Worm (Caenorhabditis elegans) whole organism, L3 larva: ENCODE data around the gene Y57G11C.52.
"Not testable (repeated sequence)": the region's sequence is repeated elsewhere in the genome, so short reads cannot be mapped to it uniquely, and the experiment has no call there.

Source experiments
- R02D3.7 ChIP-seq: fragments of 150-350 bp; optimal IDR thresholded peaks from 2 replicates; lab custom pipeline; 2014; ENCODE audit warnings: missing biosample characterization, missing genetic modification characterization
- ZK546.5 ChIP-seq: sonication (generic microtip); optimal IDR thresholded peaks from 2 replicates; lab custom pipeline; 2017; ENCODE audit warnings: missing biosample characterization, missing genetic modification characterization
- aly-2 ChIP-seq: fragments of 150-350 bp; optimal IDR thresholded peaks from 2 replicates; lab custom pipeline; 2014; ENCODE audit warnings: missing biosample characterization, missing genetic modification characterization
- ama-1 ChIP-seq: fragments of 150-350 bp; optimal IDR thresholded peaks from 2 replicates; lab custom pipeline; 2018
- ceh-16 ChIP-seq: sonication (generic microtip); optimal IDR thresholded peaks from 2 replicates; lab custom pipeline; 2017; ENCODE audit warnings: missing biosample characterization, missing genetic modification characterization
- ceh-28 ChIP-seq: fragments of 150-350 bp; optimal IDR thresholded peaks from 2 replicates; lab custom pipeline; 2014; ENCODE audit warnings: missing biosample characterization, missing genetic modification reagents, missing genetic modification characterization
- ceh-82 ChIP-seq: fragments of 150-350 bp; optimal IDR thresholded peaks from 2 replicates; lab custom pipeline; 2014; ENCODE audit warnings: missing biosample characterization, missing genetic modification characterization
- ceh-9 ChIP-seq: sonication (generic microtip); optimal IDR thresholded peaks from 2 replicates; lab custom pipeline; 2018; ENCODE audit warnings: missing biosample characterization, missing genetic modification characterization
- daf-12 ChIP-seq: fragments of 150-350 bp; optimal IDR thresholded peaks from 2 replicates; lab custom pipeline; 2014; ENCODE audit warnings: missing biosample characterization, missing genetic modification reagents, missing genetic modification characterization
- egl-27 ChIP-seq: sonication (generic microtip); optimal IDR thresholded peaks from 4 replicates; lab custom pipeline; 2017; ENCODE audit warnings: missing biosample characterization, missing genetic modification reagents, missing genetic modification characterization
- egl-5 ChIP-seq: fragments of 150-350 bp; optimal IDR thresholded peaks from 2 replicates; lab custom pipeline; 2017; ENCODE audit warnings: missing biosample characterization, missing genetic modification reagents, missing genetic modification characterization, inconsistent platforms
- elt-1 ChIP-seq: fragments of 150-350 bp; optimal IDR thresholded peaks from 2 replicates; lab custom pipeline; 2014; ENCODE audit warnings: missing biosample characterization, missing genetic modification characterization
- elt-2 ChIP-seq: sonication (generic microtip); optimal IDR thresholded peaks from 2 replicates; lab custom pipeline; 2016; ENCODE audit warnings: missing genetic modification reagents, mild to moderate bottlenecking, missing genetic modification characterization, missing compliant biosample characterization
- elt-3 ChIP-seq, 3 experiments: fragments of 150-350 bp in 1 of 3; sonication (generic microtip) in 2 of 3; optimal IDR thresholded peaks; 2 replicates in 2 of 3; 4 replicates in 1 of 3; lab custom pipeline; 2014 to 2017; ENCODE audit warnings: missing biosample characterization in 3 of 3, missing genetic modification characterization in 3 of 3
- fkh-10 ChIP-seq: sonication (generic microtip); optimal IDR thresholded peaks from 2 replicates; lab custom pipeline; 2017; ENCODE audit warnings: missing biosample characterization, missing genetic modification reagents, missing genetic modification characterization
- fkh-2 ChIP-seq: fragments of 150-350 bp; optimal IDR thresholded peaks from 2 replicates; lab custom pipeline; 2014; ENCODE audit warnings: missing biosample characterization, missing genetic modification reagents, missing genetic modification characterization
- hmg-11 ChIP-seq: sonication (generic microtip); optimal IDR thresholded peaks from 2 replicates; lab custom pipeline; 2016; ENCODE audit warnings: missing genetic modification characterization, missing compliant biosample characterization
- jun-1 ChIP-seq: fragments of 150-350 bp; optimal IDR thresholded peaks from 2 replicates; lab custom pipeline; 2014; ENCODE audit warnings: missing biosample characterization, missing genetic modification reagents, missing genetic modification characterization
- lin-15B ChIP-seq: fragments of 150-350 bp; optimal IDR thresholded peaks from 2 replicates; lab custom pipeline; 2014; ENCODE audit warnings: missing biosample characterization, missing genetic modification characterization
- lsy-12 ChIP-seq: sonication (generic microtip); optimal IDR thresholded peaks from 2 replicates; lab custom pipeline; 2016; ENCODE audit warnings: mild to moderate bottlenecking, missing genetic modification characterization, missing compliant biosample characterization
- mml-1 ChIP-seq: fragments of 150-350 bp; sonication (generic microtip); optimal IDR thresholded peaks from 3 replicates; lab custom pipeline; 2014; ENCODE audit warnings: missing biosample characterization, missing genetic modification characterization
- nfya-1 ChIP-seq: sonication (generic microtip); optimal IDR thresholded peaks from 2 replicates; lab custom pipeline; 2017; ENCODE audit warnings: missing genetic modification characterization, mild to moderate bottlenecking, missing compliant biosample characterization, antibody characterized with exemption, moderate library complexity; ENCODE audit not compliant: insufficient read depth
- nhr-11 ChIP-seq: fragments of 150-350 bp; optimal IDR thresholded peaks from 2 replicates; lab custom pipeline; 2014; ENCODE audit warnings: missing biosample characterization, missing genetic modification characterization
- nhr-12 ChIP-seq: fragments of 150-350 bp; optimal IDR thresholded peaks from 2 replicates; lab custom pipeline; 2014; ENCODE audit warnings: missing biosample characterization, missing genetic modification characterization
- nhr-25 ChIP-seq: sonication (generic microtip); optimal IDR thresholded peaks from 2 replicates; lab custom pipeline; 2017; ENCODE audit warnings: missing biosample characterization, missing genetic modification characterization
- nhr-43 ChIP-seq: sonication (generic microtip); optimal IDR thresholded peaks from 2 replicates; lab custom pipeline; 2016; ENCODE audit warnings: mild to moderate bottlenecking, missing genetic modification characterization, missing compliant biosample characterization; ENCODE audit not compliant: poor library complexity, severe bottlenecking
- nhr-67 ChIP-seq: fragments of 150-350 bp; optimal IDR thresholded peaks from 2 replicates; lab custom pipeline; 2014; ENCODE audit warnings: missing biosample characterization, missing genetic modification characterization
- nhr-76 ChIP-seq: fragments of 150-350 bp; sonication (generic microtip); optimal IDR thresholded peaks from 5 replicates; lab custom pipeline; 2014; ENCODE audit warnings: missing biosample characterization, missing genetic modification characterization
- nhr-77 ChIP-seq: fragments of 150-350 bp; optimal IDR thresholded peaks from 2 replicates; lab custom pipeline; 2014; ENCODE audit warnings: missing biosample characterization, missing genetic modification characterization
- pqm-1 ChIP-seq: fragments of 150-350 bp; optimal IDR thresholded peaks from 2 replicates; lab custom pipeline; 2017; ENCODE audit warnings: missing biosample characterization, missing genetic modification characterization, inconsistent platforms
- sea-2 ChIP-seq: fragments of 150-350 bp; sonication (generic microtip); optimal IDR thresholded peaks from 4 replicates; lab custom pipeline; 2014; ENCODE audit warnings: missing biosample characterization, missing genetic modification reagents, missing genetic modification characterization
- snpc-4 ChIP-seq: fragments of 150-350 bp; optimal IDR thresholded peaks from 2 replicates; lab custom pipeline; 2014; ENCODE audit warnings: missing biosample characterization, missing genetic modification characterization
- ztf-11 ChIP-seq: fragments of 150-350 bp; optimal IDR thresholded peaks from 2 replicates; lab custom pipeline; 2014; ENCODE audit warnings: missing biosample characterization, missing genetic modification characterization
- ztf-4 ChIP-seq: fragments of 150-350 bp; optimal IDR thresholded peaks from 2 replicates; lab custom pipeline; 2014; ENCODE audit warnings: missing biosample characterization, missing genetic modification characterization

Y57G11C.52 gene

DNA sequence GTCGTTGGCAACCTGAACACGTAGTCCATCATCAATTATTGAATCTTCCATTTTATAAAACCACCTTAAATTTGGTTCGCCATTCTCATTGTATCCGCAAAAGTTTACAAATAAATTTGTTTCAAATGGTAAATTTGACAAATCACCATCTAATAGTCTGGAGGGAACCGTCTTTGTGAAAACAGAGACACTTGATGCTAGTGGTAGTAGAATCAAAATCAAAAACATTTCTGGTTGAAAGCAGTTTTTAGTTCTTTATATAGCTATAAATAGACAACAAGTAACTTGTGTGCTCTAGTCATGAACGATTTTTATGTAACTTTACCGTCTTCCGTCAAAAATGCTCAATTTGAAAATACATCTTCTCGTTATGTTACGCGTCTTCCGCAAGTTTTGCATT, 10.7 kb upstream of the Y57G11C.52 start, which contains the start of gene Y57G11C.20:
Gene Y57G11C.20 (plus strand): TSS at position 301 of the 400 bp plus-strand sequence.
- not testable (repeated sequence) for TF ChIP-seq nhr-67 (tag; lab: Kevin White, UChicago); R02D3.7 (tag; lab: Kevin White, UChicago); mml-1
- TF ChIP-seq, all 47 proteins: peak for 0; not testable (repeated sequence) for 47

ce11 chrIV:14861691-14862090, 7.9 kb downstream of the Y57G11C.52 start, which contains the start of gene Y57G11C.23:
Gene Y57G11C.23, minus strand, starts transcription at chrIV:14861791.
- no peak for TF ChIP-seq nfya-1 (tag; lab: Kevin White, UChicago)
- TF ChIP-seq ceh-9 (tag; lab: Kevin White, UChicago): no peak
- no peak for TF ChIP-seq pqm-1 (tag; lab: Kevin White, UChicago)
- TF ChIP-seq ztf-4 (tag; lab: Kevin White, UChicago): no peak
- no peak for TF ChIP-seq nhr-12 (tag; lab: Kevin White, UChicago)
- no peak for TF ChIP-seq ztf-11 (tag; lab: Kevin White, UChicago)
- no peak for TF ChIP-seq elt-3 (tag; optimal IDR thresholded peaks at IDR 0.05; lab: Kevin White, UChicago)
- no peak for TF ChIP-seq nhr-76 (tag; lab: Kevin White, UChicago)
- no peak for TF ChIP-seq elt-1 (tag; lab: Kevin White, UChicago)
- TF ChIP-seq ceh-16: no peak
- TF ChIP-seq, all 47 proteins: peak for 0

DNA sequence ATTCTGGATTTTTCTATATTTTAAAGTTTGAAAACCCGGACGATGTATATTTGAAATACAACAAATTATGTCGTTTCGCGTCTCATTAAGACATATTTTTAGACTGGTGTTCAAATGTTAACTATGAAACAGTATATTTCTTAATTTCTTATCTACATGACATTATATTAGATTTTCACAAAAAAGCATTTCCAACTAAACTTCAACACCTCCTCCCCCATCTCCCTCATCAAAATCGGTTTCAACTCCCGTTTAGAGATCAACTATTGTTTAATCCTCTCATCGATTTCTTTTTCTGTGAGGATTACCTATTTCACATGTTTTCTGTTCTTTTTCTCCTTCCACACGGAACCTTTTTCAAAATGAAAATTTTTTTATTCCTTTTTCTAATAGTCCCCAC, 8.3 kb downstream of the Y57G11C.52 start, which contains the start of gene Y57G11C.38:
Gene Y57G11C.38 (plus strand): TSS at position 301 of the 400 bp plus-strand sequence.
- no peak for TF ChIP-seq nhr-25 (tag; lab: Kevin White, UChicago)
- no peak for TF ChIP-seq nfya-1 (tag; lab: Kevin White, UChicago)
- no peak for TF ChIP-seq lsy-12 (tag; lab: Kevin White, UChicago)
- TF ChIP-seq jun-1: no peak
- TF ChIP-seq ceh-28 (tag; lab: Kevin White, UChicago): no peak
- no peak for TF ChIP-seq fkh-10
- TF ChIP-seq ceh-82 (tag; lab: Kevin White, UChicago): no peak
- no peak for TF ChIP-seq elt-3 (tag; optimal IDR thresholded peaks at IDR 0.05; lab: Kevin White, UChicago)
- no peak for TF ChIP-seq daf-12 (tag; lab: Kevin White, UChicago)
- no peak for TF ChIP-seq ZK546.5 (tag; lab: Kevin White, UChicago)
- no peak for TF ChIP-seq egl-5
- TF ChIP-seq lin-15B (tag; lab: Kevin White, UChicago): no peak
- no peak for TF ChIP-seq aly-2 (tag; lab: Kevin White, UChicago)
- no peak for TF ChIP-seq elt-2 (tag; lab: Kevin White, UChicago)
- TF ChIP-seq ama-1 (lab: Kevin White, UChicago): no peak
- no peak for TF ChIP-seq nhr-77 (tag; lab: Kevin White, UChicago)
- TF ChIP-seq hmg-11: no peak
- no peak for TF ChIP-seq pqm-1 (tag; lab: Kevin White, UChicago)
- no peak for TF ChIP-seq ceh-16
- TF ChIP-seq, all 47 proteins: peak for 0

- no peak for TF ChIP-seq nfya-1 (tag; lab: Kevin White, UChicago)
- no peak for TF ChIP-seq hmg-11
- no peak for TF ChIP-seq nhr-67 (tag; lab: Kevin White, UChicago)
- no peak for TF ChIP-seq nhr-43 (tag; lab: Kevin White, UChicago)
- TF ChIP-seq ceh-16: no peak
- no peak for TF ChIP-seq fkh-2 (tag; lab: Kevin White, UChicago)
- TF ChIP-seq nhr-11 (tag; lab: Kevin White, UChicago): no peak
- TF ChIP-seq lin-15B (tag; lab: Kevin White, UChicago): no peak
- TF ChIP-seq, all 47 proteins: peak for 0
Observed at ce11 chrIV:14863772-14864171, 10.0 kb downstream of the Y57G11C.52 start.

- no peak for TF ChIP-seq nhr-12 (tag; lab: Kevin White, UChicago)
- no peak for TF ChIP-seq elt-3 (tag; optimal IDR thresholded peaks at IDR 0.05; lab: Kevin White, UChicago)
- TF ChIP-seq sea-2: no peak
- TF ChIP-seq R02D3.7 (tag; lab: Kevin White, UChicago): no peak
- no peak for TF ChIP-seq egl-27 (tag; lab: Kevin White, UChicago)
- no peak for TF ChIP-seq pqm-1 (tag; lab: Kevin White, UChicago)
- TF ChIP-seq ztf-4 (tag; lab: Kevin White, UChicago): no peak
- no peak for TF ChIP-seq ztf-11 (tag; lab: Kevin White, UChicago)
- TF ChIP-seq snpc-4: peak; percentile 8
Observed at ce11 chrIV:14864529-14864928, 10.7 kb downstream of the Y57G11C.52 start.
